Worm (Caenorhabditis elegans) whole organism, L4/young adult: Measurements from ENCODE around the gene dnj-18.

ENCODE experiments used
- W03F9.2 ChIP-seq: fragments of 150-350 bp; optimal IDR thresholded peaks from 2 replicates; lab custom pipeline; 2014; ENCODE audit warnings: missing biosample characterization, missing genetic modification characterization
- dao-5 ChIP-seq: sonication (generic microtip); optimal IDR thresholded peaks from 2 replicates; lab custom pipeline; 2016; ENCODE audit warnings: missing genotype, missing genetic modification characterization, moderate library complexity, missing compliant biosample characterization
- him-1 ChIP-seq: sonication (generic microtip); optimal IDR thresholded peaks from 2 replicates; lab custom pipeline; 2016; ENCODE audit warnings: missing genotype, missing genetic modification reagents, missing genetic modification characterization, missing compliant biosample characterization

ce11 chrIII:4688356-4688755 is 9.6 kb upstream of the dnj-18 start, which contains the start of gene tag-243:
- no peak for TF ChIP-seq dao-5 (tag; lab: Kevin White, UChicago)
- TF ChIP-seq him-1 (tag; lab: Kevin White, UChicago) = no peak
- no peak for TF ChIP-seq W03F9.2 (tag; lab: Kevin White, UChicago)
